Worm (Caenorhabditis elegans): ENCODE measurements around the gene D1053.2.

Gene D1053.2

ce11 chrX:11727761-11728160, at the start of gene D1053.2, which contains the start of gene gst-42:
TSS of gene D1053.2 (plus strand) at chrX:11728151.
TSS of gene gst-42 (minus strand) at chrX:11727936.
- no peak for TF ChIP-seq flt-1 (GFP tag; IDR thresholded peaks at IDR 0.05)
- no peak for TF ChIP-seq tab-1 (GFP tag; IDR thresholded peaks at IDR 0.05)
- TF ChIP-seq ztf-29 (GFP tag; IDR thresholded peaks at IDR 0.05), result no peak
- TF ChIP-seq ztf-23 (GFP tag; IDR thresholded peaks at IDR 0.05), result no peak
- no peak for TF ChIP-seq ref-1 (GFP tag; conservative IDR thresholded peaks at IDR 0.05)
- TF ChIP-seq T22C8.4 (GFP tag; IDR thresholded peaks at IDR 0.05), result no peak
- TF ChIP-seq cog-1 (tag; optimal IDR thresholded peaks at IDR 0.05), result no peak
- no peak for TF ChIP-seq klf-2 (GFP tag; conservative IDR thresholded peaks at IDR 0.05)
- TF ChIP-seq med-1 (GFP tag; optimal IDR thresholded peaks at IDR 0.05; ENCODE audit: insufficient read depth), result no peak

ce11 chrX:11679211-11679977, 48.6 kb upstream of the D1053.2 start:
- TF ChIP-seq med-1 (GFP tag; optimal IDR thresholded peaks at IDR 0.05; ENCODE audit: insufficient read depth) (no peak), ref-1 (GFP tag; conservative IDR thresholded peaks at IDR 0.05) (no peak), tab-1 (GFP tag; IDR thresholded peaks at IDR 0.05) (no peak), T22C8.4 (GFP tag; IDR thresholded peaks at IDR 0.05) (no peak), ztf-29 (GFP tag; IDR thresholded peaks at IDR 0.05) (no peak), klf-2 (GFP tag; conservative IDR thresholded peaks at IDR 0.05) (no peak), cog-1 (tag; optimal IDR thresholded peaks at IDR 0.05) (no peak), ztf-23 (GFP tag; IDR thresholded peaks at IDR 0.05) (no peak), flt-1 (GFP tag; IDR thresholded peaks at IDR 0.05) (no peak)

ce11 chrX:11680851-11681250, 47.1 kb upstream of the D1053.2 start, which contains the start of gene T04F8.7:
TSS of gene T04F8.7 (minus strand) at chrX:11680980.
- TF ChIP-seq ref-1 (GFP tag; conservative IDR thresholded peaks at IDR 0.05) (no peak), cog-1 (tag; optimal IDR thresholded peaks at IDR 0.05) (no peak), ztf-29 (GFP tag; IDR thresholded peaks at IDR 0.05) (no peak), klf-2 (GFP tag; conservative IDR thresholded peaks at IDR 0.05) (no peak), tab-1 (GFP tag; IDR thresholded peaks at IDR 0.05) (no peak), ztf-23 (GFP tag; IDR thresholded peaks at IDR 0.05) (no peak), flt-1 (GFP tag; IDR thresholded peaks at IDR 0.05) (no peak), T22C8.4 (GFP tag; IDR thresholded peaks at IDR 0.05) (no peak), med-1 (GFP tag; optimal IDR thresholded peaks at IDR 0.05; ENCODE audit: insufficient read depth) (no peak)

- no peak for TF ChIP-seq T22C8.4 (GFP tag; IDR thresholded peaks at IDR 0.05)
- TF ChIP-seq ref-1 (GFP tag; conservative IDR thresholded peaks at IDR 0.05), result no peak
- TF ChIP-seq flt-1 (GFP tag; IDR thresholded peaks at IDR 0.05), result no peak
- TF ChIP-seq klf-2 (GFP tag; conservative IDR thresholded peaks at IDR 0.05), result no peak
- TF ChIP-seq ztf-29 (GFP tag; IDR thresholded peaks at IDR 0.05), result no peak
Observed at ce11 chrX:11684261-11684660, 43.7 kb upstream of the D1053.2 start, which contains the start of gene hnd-1. TSS of gene hnd-1 (plus strand) at chrX:11684561.

- TF ChIP-seq ref-1 (GFP tag; conservative IDR thresholded peaks at IDR 0.05) (no peak), klf-2 (GFP tag; conservative IDR thresholded peaks at IDR 0.05) (no peak), med-1 (GFP tag; optimal IDR thresholded peaks at IDR 0.05; ENCODE audit: insufficient read depth) (no peak), ztf-23 (GFP tag; IDR thresholded peaks at IDR 0.05) (no peak), ztf-29 (GFP tag; IDR thresholded peaks at IDR 0.05) (no peak), tab-1 (GFP tag; IDR thresholded peaks at IDR 0.05) (no peak), T22C8.4 (GFP tag; IDR thresholded peaks at IDR 0.05) (no peak), flt-1 (GFP tag; IDR thresholded peaks at IDR 0.05) (no peak), cog-1 (tag; optimal IDR thresholded peaks at IDR 0.05) (no peak)
Observed at ce11 chrX:11687836-11688319, 40.1 kb upstream of the D1053.2 start, which contains the start of gene C44C10.7. TSS of gene C44C10.7 (minus strand) at chrX:11688269.

ce11 chrX:11690014-11690591, 37.8 kb upstream of the D1053.2 start, which contains the start of the genes C44C10.10 and C44C10.5:
TSS of gene C44C10.10 (plus strand) at chrX:11690314.
TSS of gene C44C10.5 (plus strand) at chrX:11690541.
- TF ChIP-seq cog-1 (tag; optimal IDR thresholded peaks at IDR 0.05), result no peak
- no peak for TF ChIP-seq klf-2 (GFP tag; conservative IDR thresholded peaks at IDR 0.05)
- TF ChIP-seq ztf-29 (GFP tag; IDR thresholded peaks at IDR 0.05), result no peak
- TF ChIP-seq tab-1 (GFP tag; IDR thresholded peaks at IDR 0.05), result no peak
- no peak for TF ChIP-seq T22C8.4 (GFP tag; IDR thresholded peaks at IDR 0.05)

ce11 chrX:11693092-11693491, 34.9 kb upstream of the D1053.2 start, which contains the start of gene smcl-1:
TSS of gene smcl-1 (plus strand) at chrX:11693464.
- no peak for TF ChIP-seq flt-1 (GFP tag; IDR thresholded peaks at IDR 0.05)
- TF ChIP-seq ztf-29 (GFP tag; IDR thresholded peaks at IDR 0.05), result no peak
- TF ChIP-seq klf-2 (GFP tag; conservative IDR thresholded peaks at IDR 0.05), result no peak
- peak; percentile 16 for TF ChIP-seq cog-1 (tag; optimal IDR thresholded peaks at IDR 0.05)

- TF ChIP-seq flt-1 (GFP tag; IDR thresholded peaks at IDR 0.05), result no peak
- no peak for TF ChIP-seq ztf-23 (GFP tag; IDR thresholded peaks at IDR 0.05)
- TF ChIP-seq med-1 (GFP tag; optimal IDR thresholded peaks at IDR 0.05; ENCODE audit: insufficient read depth), result no peak
- TF ChIP-seq tab-1 (GFP tag; IDR thresholded peaks at IDR 0.05), result no peak
- no peak for TF ChIP-seq T22C8.4 (GFP tag; IDR thresholded peaks at IDR 0.05)
- no peak for TF ChIP-seq ref-1 (GFP tag; conservative IDR thresholded peaks at IDR 0.05)
- TF ChIP-seq klf-2 (GFP tag; conservative IDR thresholded peaks at IDR 0.05), result no peak
- TF ChIP-seq ztf-29 (GFP tag; IDR thresholded peaks at IDR 0.05), result no peak
- TF ChIP-seq cog-1 (tag; optimal IDR thresholded peaks at IDR 0.05), result no peak
Observed at ce11 chrX:11696696-11697095, 31.3 kb upstream of the D1053.2 start, which contains the start of gene C44C10.12. TSS of gene C44C10.12 (plus strand) at chrX:11696996.

ce11 chrX:11700263-11700662, 27.7 kb upstream of the D1053.2 start, which contains the start of gene C44C10.15:
TSS of gene C44C10.15 (minus strand) at chrX:11700363.
- no peak for TF ChIP-seq ztf-23 (GFP tag; IDR thresholded peaks at IDR 0.05)
- TF ChIP-seq T22C8.4 (GFP tag; IDR thresholded peaks at IDR 0.05), result no peak
- no peak for TF ChIP-seq klf-2 (GFP tag; conservative IDR thresholded peaks at IDR 0.05)
- TF ChIP-seq cog-1 (tag; optimal IDR thresholded peaks at IDR 0.05), result no peak
- no peak for TF ChIP-seq med-1 (GFP tag; optimal IDR thresholded peaks at IDR 0.05; ENCODE audit: insufficient read depth)
